Fruit fly (Drosophila melanogaster): Measurements from ENCODE around the gene Rap1.

Rap1 gene

dm6 chr3L:1886125-1886544 is 24.1 kb upstream of the Rap1 start (continued):
- TF ChIP-seq Dad (GFP tag; optimal IDR thresholded peaks at IDR 0.05) (peak; percentile 61), CG10366 (GFP tag; IDR thresholded peaks at IDR 0.05) (peak; percentile 88), Deaf1 (tag; optimal IDR thresholded peaks at IDR 0.05) (no peak), Antp (GFP tag; optimal IDR thresholded peaks at IDR 0.05) (peak; percentile 75), CG1832 (GFP tag; optimal IDR thresholded peaks at IDR 0.05) (no peak), CG14014 (GFP tag; IDR thresholded peaks at IDR 0.05) (peak; percentile 62; the same call in 1 of the 2 replicates), unpg (GFP tag; optimal IDR thresholded peaks at IDR 0.05) (peak; percentile 83), Dbx (GFP tag; IDR thresholded peaks at IDR 0.05) (no peak; the same call in 2 of the 3 replicates), Atf-2 (GFP tag; optimal IDR thresholded peaks at IDR 0.05) (peak; percentile 77), fu2 (GFP tag; optimal IDR thresholded peaks at IDR 0.05) (peak; percentile 39), HLH54F (GFP tag; optimal IDR thresholded peaks at IDR 0.05) (peak; percentile 42), CG9797 (GFP tag; optimal IDR thresholded peaks at IDR 0.05) (no peak), CG10267 (tag; optimal IDR thresholded peaks at IDR 0.05) (peak; percentile 76), Gsc (GFP tag; IDR thresholded peaks at IDR 0.05) (peak; percentile 72), gcm (GFP tag; optimal IDR thresholded peaks at IDR 0.05) (peak; percentile 59), bcd (GFP tag; optimal IDR thresholded peaks at IDR 0.05) (peak; percentile 72), dm (GFP tag; optimal IDR thresholded peaks at IDR 0.05) (peak; percentile 55), mirr (GFP tag; optimal IDR thresholded peaks at IDR 0.05) (no peak), sens-2 (GFP tag; IDR thresholded peaks at IDR 0.05) (peak; percentile 95), esg (GFP tag; conservative IDR thresholded peaks at IDR 0.05) (peak; percentile 82), CG4820 (GFP tag; optimal IDR thresholded peaks at IDR 0.05) (peak; percentile 88), CG17361 (GFP tag; IDR thresholded peaks at IDR 0.05) (peak; percentile 83), NC2α (GFP tag; optimal IDR thresholded peaks at IDR 0.05) (peak; percentile 61), eve (GFP tag; optimal IDR thresholded peaks at IDR 0.05) (peak; percentile 74 to 92), CG12391 (tag; optimal IDR thresholded peaks at IDR 0.05) (peak; percentile 84), HLHmδ (GFP tag; optimal IDR thresholded peaks at IDR 0.05) (no peak), CG32772 (GFP tag; IDR thresholded peaks at IDR 0.05) (peak; percentile 81), danr (GFP tag; IDR thresholded peaks at IDR 0.05) (peak; percentile 73), pan (optimal IDR thresholded peaks at IDR 0.05) (no peak), pan (GFP tag; optimal IDR thresholded peaks at IDR 0.05 in 1 of 2, IDR thresholded peaks at IDR 0.05 in 1 of 2) (peak in 1 of 2 experiments; percentile 82), tgo (GFP tag; IDR thresholded peaks at IDR 0.05) (peak; percentile 78), CG13775 (GFP tag; optimal IDR thresholded peaks at IDR 0.05) (peak; percentile 78), pnt (GFP tag; optimal IDR thresholded peaks at IDR 0.05) (peak; percentile 89), CG42726 (GFP tag; IDR thresholded peaks at IDR 0.05; ENCODE audit: partially characterized antibody) (no peak), CG18619 (GFP tag; optimal IDR thresholded peaks at IDR 0.05) (peak; percentile 46), CG2120 (GFP tag; optimal IDR thresholded peaks at IDR 0.05) (no peak), dpn (GFP tag; optimal IDR thresholded peaks at IDR 0.05) (peak; percentile 76 to 84), Trl (optimal IDR thresholded peaks at IDR 0.05) (no peak), Trl (GFP tag; optimal IDR thresholded peaks at IDR 0.05) (peak; percentile 86), chn (GFP tag; optimal IDR thresholded peaks at IDR 0.05) (peak; percentile 84), HLH4C (GFP tag; IDR thresholded peaks at IDR 0.05; ENCODE audit: partially characterized antibody) (no peak), pho (GFP tag; optimal IDR thresholded peaks at IDR 0.05) (peak; percentile 40), Chrac-16 (GFP tag; optimal IDR thresholded peaks at IDR 0.05) (peak; percentile 81), CG10209 (GFP tag; optimal IDR thresholded peaks at IDR 0.05) (peak; percentile 77), CG4730 (GFP tag; IDR thresholded peaks at IDR 0.05) (peak; percentile 76), slou (GFP tag; optimal IDR thresholded peaks at IDR 0.05) (no peak), CG17912 (GFP tag; optimal IDR thresholded peaks at IDR 0.05) (peak; percentile 53), CG8290 (GFP tag; optimal IDR thresholded peaks at IDR 0.05) (peak; percentile 73), CG8290 (tag; optimal IDR thresholded peaks at IDR 0.05) (peak in 1 of 2 experiments; percentile 87), CG18011 (GFP tag; optimal IDR thresholded peaks at IDR 0.05) (peak; percentile 26), CG6689 (GFP tag; IDR thresholded peaks at IDR 0.05) (peak; percentile 84), tio (GFP tag; optimal IDR thresholded peaks at IDR 0.05) (peak; percentile 77)

Data from whole organism, embryonic.